Worm (Caenorhabditis elegans) whole organism, L2 larva: ENCODE results near the gene K06A4.2.
A peak's percentile ranks its signal among the peaks of the same experiment; 100 is the strongest.

ENCODE experiments used
- Y55F3AM.14 ChIP-seq: fragments of 200-800 bp; sonication (Bioruptor generic); optimal IDR thresholded peaks from 2 replicates; lab custom pipeline; 2018; ENCODE audit warnings: mild to moderate bottlenecking, missing genetic modification characterization, missing compliant biosample characterization
- ZK546.5 ChIP-seq: sonication (generic microtip); optimal IDR thresholded peaks from 2 replicates; lab custom pipeline; 2017; ENCODE audit warnings: missing biosample characterization, missing genetic modification characterization
- alr-1 ChIP-seq: fragments of 150-350 bp; optimal IDR thresholded peaks from 2 replicates; lab custom pipeline; 2014; ENCODE audit warnings: missing biosample characterization, missing genetic modification characterization
- ama-1 ChIP-seq: fragments of 150-350 bp; optimal IDR thresholded peaks from 2 replicates; lab custom pipeline; 2018; ENCODE audit warnings: inconsistent platforms
- blmp-1 ChIP-seq: sonication (generic microtip); optimal IDR thresholded peaks from 2 replicates; lab custom pipeline; 2017; ENCODE audit warnings: missing genetic modification characterization, mild to moderate bottlenecking, missing compliant biosample characterization, antibody characterized with exemption, moderate library complexity; ENCODE audit not compliant: insufficient read depth
- ceh-16 ChIP-seq: fragments of 150-350 bp; optimal IDR thresholded peaks from 2 replicates; lab custom pipeline; 2014; ENCODE audit warnings: missing biosample characterization, missing genetic modification characterization
- crh-2 ChIP-seq: sonication (generic microtip); optimal IDR thresholded peaks from 2 replicates; lab custom pipeline; 2017; ENCODE audit warnings: missing biosample characterization, missing genetic modification characterization
- egl-27 ChIP-seq: sonication (generic microtip); optimal IDR thresholded peaks from 3 replicates; lab custom pipeline; 2017; ENCODE audit warnings: missing biosample characterization, missing genetic modification reagents, missing genetic modification characterization
- elt-1 ChIP-seq: fragments of 150-350 bp; optimal IDR thresholded peaks from 2 replicates; lab custom pipeline; 2014; ENCODE audit warnings: missing biosample characterization, missing genetic modification characterization
- fos-1 ChIP-seq: fragments of 150-350 bp; optimal IDR thresholded peaks from 2 replicates; lab custom pipeline; 2014; ENCODE audit warnings: missing biosample characterization, missing genetic modification characterization
- gmeb-1 ChIP-seq: fragments of 150-350 bp; optimal IDR thresholded peaks from 2 replicates; lab custom pipeline; 2014; ENCODE audit warnings: missing biosample characterization, missing genetic modification characterization
- lin-11 ChIP-seq: fragments of 150-350 bp; sonication (generic microtip); optimal IDR thresholded peaks from 2 replicates; lab custom pipeline; 2014; ENCODE audit warnings: missing biosample characterization, missing genetic modification characterization, inconsistent platforms, mixed read lengths
- lin-13 ChIP-seq: fragments of 150-350 bp; optimal IDR thresholded peaks from 2 replicates; lab custom pipeline; 2014; ENCODE audit warnings: missing biosample characterization, missing genetic modification reagents, missing genetic modification characterization
- lin-39 ChIP-seq: fragments of 150-350 bp; optimal IDR thresholded peaks from 2 replicates; lab custom pipeline; 2014; ENCODE audit warnings: missing biosample characterization, missing genetic modification reagents, missing genetic modification characterization
- lsy-2 ChIP-seq, 2 experiments: fragments of 150-350 bp in 1 of 2; sonication (generic microtip) in 1 of 2; optimal IDR thresholded peaks; 2 replicates each; lab custom pipeline; 2014 to 2017; ENCODE audit warnings: missing biosample characterization in 2 of 2, missing genetic modification characterization in 2 of 2
- mbf-1 ChIP-seq: sonication (generic microtip); optimal IDR thresholded peaks from 2 replicates; lab custom pipeline; 2017; ENCODE audit warnings: missing biosample characterization, missing genetic modification characterization
- mdl-1 ChIP-seq, 2 experiments: fragments of 150-350 bp in 1 of 2; sonication (generic microtip) in 1 of 2; optimal IDR thresholded peaks; 2 replicates each; lab custom pipeline; 2017; ENCODE audit warnings: missing biosample characterization in 2 of 2, missing genetic modification characterization in 2 of 2
- nhr-10 ChIP-seq: sonication (generic microtip); optimal IDR thresholded peaks from 2 replicates; lab custom pipeline; 2017; ENCODE audit warnings: missing biosample characterization, missing genetic modification characterization
- nhr-11 ChIP-seq: fragments of 150-350 bp; optimal IDR thresholded peaks from 2 replicates; lab custom pipeline; 2014; ENCODE audit warnings: missing biosample characterization, missing genetic modification characterization
- nhr-12 ChIP-seq: fragments of 150-350 bp; optimal IDR thresholded peaks from 2 replicates; lab custom pipeline; 2014; ENCODE audit warnings: missing biosample characterization, missing genetic modification characterization
- nhr-129 ChIP-seq: fragments of 150-350 bp; optimal IDR thresholded peaks from 2 replicates; lab custom pipeline; 2014; ENCODE audit warnings: missing biosample characterization, missing genetic modification characterization
- nhr-25 ChIP-seq: fragments of 150-350 bp; sonication (generic microtip); optimal IDR thresholded peaks from 3 replicates; lab custom pipeline; 2014; ENCODE audit warnings: missing biosample characterization, missing genetic modification characterization
- nhr-6 ChIP-seq: fragments of 150-350 bp; optimal IDR thresholded peaks from 2 replicates; lab custom pipeline; 2014; ENCODE audit warnings: missing biosample characterization, missing genetic modification characterization
- nhr-77 ChIP-seq: fragments of 150-350 bp; optimal IDR thresholded peaks from 2 replicates; lab custom pipeline; 2014; ENCODE audit warnings: missing biosample characterization, missing genetic modification characterization
- peb-1 ChIP-seq: fragments of 150-350 bp; optimal IDR thresholded peaks from 2 replicates; lab custom pipeline; 2014; ENCODE audit warnings: missing biosample characterization, missing genetic modification characterization
- skn-1 ChIP-seq: sonication (generic microtip); optimal IDR thresholded peaks from 2 replicates; lab custom pipeline; 2017; ENCODE audit warnings: missing biosample characterization, missing genetic modification characterization
- sma-3 ChIP-seq: sonication (generic microtip); optimal IDR thresholded peaks from 2 replicates; lab custom pipeline; 2016; ENCODE audit warnings: missing genetic modification reagents, missing genetic modification characterization, missing compliant biosample characterization
- sma-9 ChIP-seq, 2 experiments: fragments of 150-350 bp in 1 of 2; sonication (generic microtip) in 1 of 2; optimal IDR thresholded peaks; 2 replicates each; lab custom pipeline; 2014 to 2016; ENCODE audit warnings: missing genetic modification characterization in 2 of 2, mild to moderate bottlenecking in 1 of 2, missing biosample characterization in 1 of 2, missing compliant biosample characterization in 1 of 2, missing genetic modification reagents in 1 of 2, moderate library complexity in 1 of 2
- snpc-4 ChIP-seq: fragments of 150-350 bp; optimal IDR thresholded peaks from 2 replicates; lab custom pipeline; 2014; ENCODE audit warnings: missing biosample characterization, missing genetic modification characterization
- unc-39 ChIP-seq: fragments of 150-350 bp; optimal IDR thresholded peaks from 2 replicates; lab custom pipeline; 2014; ENCODE audit warnings: missing biosample characterization, missing genetic modification characterization
- unc-55 ChIP-seq: fragments of 150-350 bp; sonication (generic microtip); optimal IDR thresholded peaks from 3 replicates; lab custom pipeline; 2014; ENCODE audit warnings: missing biosample characterization, missing genetic modification reagents, missing genetic modification characterization
- unc-62 ChIP-seq: fragments of 150-350 bp; optimal IDR thresholded peaks from 2 replicates; lab custom pipeline; 2014; ENCODE audit warnings: missing biosample characterization, missing genetic modification reagents, missing genetic modification characterization
- ztf-11 ChIP-seq: sonication (generic microtip); optimal IDR thresholded peaks from 2 replicates; lab custom pipeline; 2017; ENCODE audit warnings: missing biosample characterization, missing genetic modification characterization

K06A4.2 gene

ce11 chrV:9524099-9524498 is 40.1 kb downstream of the K06A4.2 start, which contains the start of gene C50F4.9:
Gene C50F4.9 (minus strand): TSS chrV:9524199.
- TF ChIP-seq fos-1 (tag; lab: Kevin White, UChicago) (no peak), Y55F3AM.14 (GFP tag; lab: Kevin White, UChicago) (no peak), nhr-77 (no peak), nhr-129 (tag; lab: Kevin White, UChicago) (no peak), lin-39 (tag; lab: Kevin White, UChicago) (no peak), lsy-2 (tag; optimal IDR thresholded peaks at IDR 0.05; lab: Kevin White, UChicago) (no peak), unc-62 (no peak), nhr-11 (no peak), egl-27 (tag; lab: Kevin White, UChicago) (no peak), gmeb-1 (tag; lab: Kevin White, UChicago) (no peak), ztf-11 (tag; lab: Kevin White, UChicago) (no peak), nhr-6 (tag; lab: Kevin White, UChicago) (no peak), unc-39 (tag; lab: Kevin White, UChicago) (no peak), nhr-10 (tag; lab: Kevin White, UChicago) (no peak), sma-9 (GFP tag; optimal IDR thresholded peaks at IDR 0.05; lab: Kevin White, UChicago) (no peak), sma-9 (tag; optimal IDR thresholded peaks at IDR 0.05; lab: Kevin White, UChicago) (no peak)
- TF ChIP-seq, all 48 proteins: peak for 0

ce11 chrV:9526470-9526869 is 42.5 kb downstream of the K06A4.2 start, which contains the start of gene C50F4.1:
Gene C50F4.1 (plus strand): TSS chrV:9526793.
- TF ChIP-seq nhr-11 (no peak), lin-11 (tag; lab: Kevin White, UChicago) (no peak), gmeb-1 (tag; lab: Kevin White, UChicago) (peak; percentile 3), fos-1 (tag; lab: Kevin White, UChicago) (peak; percentile 88), sma-9 (GFP tag; optimal IDR thresholded peaks at IDR 0.05; lab: Kevin White, UChicago) (peak; percentile 45), sma-9 (tag; optimal IDR thresholded peaks at IDR 0.05; lab: Kevin White, UChicago) (no peak), crh-2 (tag; lab: Kevin White, UChicago) (peak; percentile 17)

- TF ChIP-seq nhr-25 (no peak), mbf-1 (no peak), peb-1 (tag; lab: Kevin White, UChicago) (no peak), nhr-10 (tag; lab: Kevin White, UChicago) (no peak), fos-1 (tag; lab: Kevin White, UChicago) (peak; percentile 45), sma-3 (GFP tag; lab: Kevin White, UChicago) (no peak)
These were observed 43.3 kb downstream of the K06A4.2 start for ce11 chrV:9527337-9527736.

- TF ChIP-seq ztf-11 (tag; lab: Kevin White, UChicago) (no peak), alr-1 (no peak), elt-1 (tag; lab: Kevin White, UChicago) (no peak), nhr-6 (tag; lab: Kevin White, UChicago) (no peak), nhr-12 (no peak), skn-1 (tag; lab: Kevin White, UChicago) (no peak), nhr-25 (no peak), lin-13 (GFP tag; lab: Kevin White, UChicago) (no peak), unc-55 (GFP tag; lab: Kevin White, UChicago) (no peak), gmeb-1 (tag; lab: Kevin White, UChicago) (no peak), lin-39 (tag; lab: Kevin White, UChicago) (no peak), snpc-4 (tag; lab: Kevin White, UChicago) (no peak)
These were observed 44.0 kb downstream of the K06A4.2 start for ce11 chrV:9527984-9528383.

DNA sequence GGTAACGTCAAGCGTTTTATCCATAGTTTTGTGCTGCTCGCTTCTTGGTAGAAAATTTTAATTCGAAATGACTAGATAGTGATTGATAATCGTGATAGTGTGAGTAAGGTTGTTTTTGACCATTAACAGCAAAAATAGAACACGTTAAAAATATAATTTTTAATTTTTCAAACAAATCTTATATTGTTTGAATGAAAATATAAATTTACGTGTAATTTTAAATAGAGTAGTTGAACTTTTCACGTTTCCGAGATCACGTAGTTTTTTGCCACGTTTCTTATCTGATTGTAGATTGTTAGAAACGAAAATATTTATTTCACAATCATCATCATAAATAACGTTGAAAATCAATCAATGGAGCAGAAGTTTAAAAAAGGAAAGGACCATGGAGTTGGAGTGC is 47.5 kb downstream of the K06A4.2 start, which contains the start of the genes C50F4.10 and pfk-1.2:
C50F4.10 (minus strand) TSS at position 101 of the 400 bp plus-strand sequence.
pfk-1.2 (plus strand) TSS at position 325 of the 400 bp plus-strand sequence.
- no peak for TF ChIP-seq mdl-1 (tag; optimal IDR thresholded peaks at IDR 0.05; lab: Kevin White, UChicago)
- TF ChIP-seq ceh-16 (tag; lab: Kevin White, UChicago): no peak
- TF ChIP-seq elt-1 (tag; lab: Kevin White, UChicago): no peak
- TF ChIP-seq mbf-1: no peak
- TF ChIP-seq ama-1 (lab: Kevin White, UChicago): no peak
- no peak for TF ChIP-seq Y55F3AM.14 (GFP tag; lab: Kevin White, UChicago)
- TF ChIP-seq ZK546.5 (tag; lab: Kevin White, UChicago): no peak
- TF ChIP-seq blmp-1 (tag; lab: Kevin White, UChicago): no peak
- TF ChIP-seq crh-2 (tag; lab: Kevin White, UChicago): no peak
- TF ChIP-seq peb-1 (tag; lab: Kevin White, UChicago): no peak
- no peak for TF ChIP-seq lin-39 (tag; lab: Kevin White, UChicago)
- no peak for TF ChIP-seq egl-27 (tag; lab: Kevin White, UChicago)
- TF ChIP-seq, all 48 proteins: peak for 0
